Fruit fly (Drosophila melanogaster) whole organism, embryonic: ENCODE results near the gene vvl.
A peak's percentile ranks its signal among the peaks of the same experiment; 100 is the strongest.

Experiments used
- Antp ChIP-seq: fragments of 200-800 bp; sonication (Bioruptor generic); optimal IDR thresholded peaks from 3 replicates; lab custom pipeline; 2016; ENCODE audit warnings: missing biosample characterization, missing genetic modification characterization
- Blimp-1 ChIP-seq: fragments of 200-800 bp; sonication (Bioruptor generic); optimal IDR thresholded peaks from 3 replicates; lab custom pipeline; 2018; ENCODE audit warnings: missing biosample characterization, missing genetic modification characterization, mild to moderate bottlenecking, moderate library complexity, missing genetic modification reagents
- CG12155 ChIP-seq: fragments of 200-800 bp; sonication (Bioruptor generic); optimal IDR thresholded peaks from 3 replicates; lab custom pipeline; 2016; ENCODE audit warnings: missing biosample characterization, missing genetic modification characterization
- CG1647 ChIP-seq: fragments of 200-800 bp; sonication (Bioruptor generic); optimal IDR thresholded peaks from 3 replicates; lab custom pipeline; 2016; ENCODE audit warnings: missing biosample characterization, missing genetic modification characterization
- CG16779 ChIP-seq: fragments of 200-800 bp; sonication (Bioruptor generic); IDR thresholded peaks from 2 replicates; pipeline ENCODE4 v1.3.6; 2022; ENCODE audit warnings: missing biosample characterization, missing genetic modification characterization
- CG4360 ChIP-seq: fragments of 200-800 bp; sonication (Bioruptor generic); IDR thresholded peaks from 2 replicates; pipeline ENCODE4 v1.3.6; 2022; ENCODE audit warnings: missing biosample characterization, missing genetic modification characterization
- HLH54F ChIP-seq: fragments of 200-800 bp; sonication (Bioruptor generic); optimal IDR thresholded peaks from 3 replicates; lab custom pipeline; 2016; ENCODE audit warnings: missing biosample characterization, missing genetic modification characterization
- gt ChIP-seq: fragments of 200-800 bp; sonication (Bioruptor generic); IDR thresholded peaks from 2 replicates; pipeline ENCODE4 v1.3.6; 2022; ENCODE audit warnings: missing biosample characterization, missing genetic modification characterization
- her ChIP-seq: fragments of 200-800 bp; sonication (Bioruptor generic); optimal IDR thresholded peaks from 2 replicates; lab custom pipeline; 2016; ENCODE audit warnings: missing biosample characterization, missing genetic modification characterization
- run ChIP-seq: fragments of 200-800 bp; sonication (Bioruptor generic); optimal IDR thresholded peaks from 3 replicates; lab custom pipeline; 2018; ENCODE audit warnings: missing biosample characterization, mild to moderate bottlenecking, missing genetic modification characterization
- vvl ChIP-seq: fragments of 200-800 bp; sonication (Bioruptor generic); IDR thresholded peaks from 2 replicates; pipeline ENCODE4 v1.3.6; 2022; ENCODE audit warnings: missing biosample characterization, missing genetic modification characterization

DNA sequence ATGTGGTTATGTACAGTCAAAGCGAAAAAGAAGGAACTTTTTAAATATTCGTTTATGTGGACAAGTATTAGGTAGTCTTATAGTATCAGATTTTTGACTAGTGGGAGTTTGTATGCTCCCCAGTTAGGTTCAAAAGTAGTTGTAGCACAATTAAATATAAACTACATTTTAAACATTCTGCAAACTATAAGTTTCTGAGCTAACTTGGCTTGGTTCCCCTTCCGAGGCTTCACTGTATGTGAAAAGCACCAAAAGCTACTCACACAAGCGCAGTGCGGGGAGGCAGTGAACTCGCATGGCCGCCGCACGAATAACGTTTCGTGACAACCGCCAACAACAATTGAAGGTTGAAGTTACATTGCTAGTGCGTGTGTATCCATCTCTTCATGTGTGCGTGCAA lies 12.3 kb upstream of the vvl start:
- TF ChIP-seq her (GFP tag; lab: Kevin White, UChicago) (no peak), CG1647 (GFP tag; lab: Kevin White, UChicago) (no peak), Blimp-1 (GFP tag; lab: Kevin White, UChicago) (no peak), vvl (GFP tag; lab: Robert Waterston, UW) (peak; percentile 68), CG12155 (no peak), CG16779 (GFP tag; lab: Robert Waterston, UW) (no peak), CG4360 (no peak), gt (GFP tag; lab: Robert Waterston, UW) (no peak), Antp (no peak), HLH54F (GFP tag; lab: Kevin White, UChicago) (no peak), run (tag; lab: Kevin White, UChicago) (no peak)
